Fruit fly (Drosophila melanogaster) whole organism, pupa: ENCODE measurements around the gene Lcp65Ag2.

Source experiments
- CG10348 ChIP-seq: fragments of 200-800 bp; sonication (Bioruptor generic); IDR thresholded peaks from 2 replicates; pipeline ENCODE4 v1.3.6; 2022; ENCODE audit warnings: missing biosample characterization, missing genetic modification characterization
- CG12605 ChIP-seq: fragments of 200-800 bp; sonication (Bioruptor generic); IDR thresholded peaks from 2 replicates; pipeline ENCODE4 v1.3.6; 2022; ENCODE audit warnings: missing biosample characterization, missing genetic modification characterization
- CG13204 ChIP-seq: fragments of 200-800 bp; sonication (Bioruptor generic); optimal IDR thresholded peaks from 2 replicates; lab custom pipeline; 2018; ENCODE audit warnings: missing biosample characterization, mild to moderate bottlenecking, missing genetic modification characterization, moderate library complexity
- CG14655 ChIP-seq: fragments of 200-800 bp; sonication (Bioruptor generic); optimal IDR thresholded peaks from 3 replicates; lab custom pipeline; 2017; ENCODE audit warnings: mild to moderate bottlenecking, missing biosample characterization, missing genetic modification reagents, missing genetic modification characterization
- CG15710 ChIP-seq: fragments of 200-800 bp; sonication (Bioruptor generic); optimal IDR thresholded peaks from 2 replicates; lab custom pipeline; 2018; ENCODE audit warnings: missing biosample characterization, mild to moderate bottlenecking, missing genetic modification characterization, moderate library complexity
- CG17806 ChIP-seq: fragments of 200-800 bp; sonication (Bioruptor generic); optimal IDR thresholded peaks from 2 replicates; lab custom pipeline; 2018; ENCODE audit warnings: missing biosample characterization, mild to moderate bottlenecking, missing genetic modification characterization, moderate library complexity
- CG32121 ChIP-seq: fragments of 200-800 bp; sonication (Bioruptor generic); IDR thresholded peaks from 2 replicates; pipeline ENCODE4 v1.3.6; 2022; ENCODE audit warnings: missing biosample characterization, missing genetic modification characterization
- CG34367 ChIP-seq: fragments of 200-800 bp; sonication (Bioruptor generic); optimal IDR thresholded peaks from 2 replicates; lab custom pipeline; 2018; ENCODE audit warnings: missing biosample characterization, mild to moderate bottlenecking, missing genetic modification characterization
- CG4496 ChIP-seq: fragments of 200-800 bp; sonication (Bioruptor generic); IDR thresholded peaks from 3 replicates; pipeline ENCODE4 v1.3.6; 2022; ENCODE audit warnings: missing biosample characterization, missing genetic modification characterization
- CG8159 ChIP-seq: fragments of 200-800 bp; sonication (Bioruptor generic); optimal IDR thresholded peaks from 3 replicates; lab custom pipeline; 2018; ENCODE audit warnings: missing biosample characterization, mild to moderate bottlenecking, missing genetic modification characterization, moderate library complexity
- CG8301 ChIP-seq: fragments of 200-800 bp; sonication (Bioruptor generic); optimal IDR thresholded peaks from 2 replicates; lab custom pipeline; 2018; ENCODE audit warnings: missing biosample characterization, mild to moderate bottlenecking, missing genetic modification characterization
- CG9948 ChIP-seq: fragments of 200-800 bp; sonication (Bioruptor generic); optimal IDR thresholded peaks from 2 replicates; lab custom pipeline; 2018; ENCODE audit warnings: missing biosample characterization, mild to moderate bottlenecking, missing genetic modification characterization, moderate library complexity
- Pif1A ChIP-seq: fragments of 200-800 bp; sonication (Bioruptor generic); optimal IDR thresholded peaks from 3 replicates; lab custom pipeline; 2016; ENCODE audit warnings: missing biosample characterization, missing genetic modification characterization
- Pif1B ChIP-seq: fragments of 200-800 bp; sonication (Bioruptor generic); optimal IDR thresholded peaks from 3 replicates; lab custom pipeline; 2016; ENCODE audit warnings: missing biosample characterization, missing genetic modification characterization
- Snoo ChIP-seq: fragments of 200-800 bp; sonication (Bioruptor generic); optimal IDR thresholded peaks from 3 replicates; lab custom pipeline; 2017; ENCODE audit warnings: missing biosample characterization, mild to moderate bottlenecking, missing genetic modification characterization, inconsistent platforms
- fd96Ca ChIP-seq: fragments of 200-800 bp; sonication (Bioruptor generic); IDR thresholded peaks from 3 replicates; pipeline ENCODE4 v1.3.6; 2022; ENCODE audit warnings: missing biosample characterization, missing genetic modification characterization

Gene Lcp65Ag2

dm6 chr3L:6084446-6084845 lies 48.9 kb downstream of the Lcp65Ag2 start:
- TF ChIP-seq CG10348 (GFP tag; lab: Robert Waterston, UW) (no peak), fd96Ca (no peak), CG34367 (tag; lab: Kevin White, UChicago) (peak; percentile 15), CG12605 (GFP tag; lab: Robert Waterston, UW) (peak; percentile 53), CG9948 (tag; lab: Kevin White, UChicago) (peak; percentile 62), CG8159 (peak; percentile 49), Snoo (tag; lab: Kevin White, UChicago) (no peak), CG32121 (peak; percentile 48; the same call in 1 of the 2 replicates), CG15710 (tag; lab: Kevin White, UChicago) (peak; percentile 39), Pif1A (GFP tag; lab: Kevin White, UChicago) (peak; percentile 6), CG8301 (tag; lab: Kevin White, UChicago) (peak; percentile 64), CG4496 (no peak; the same call in 2 of the 3 replicates), Pif1B (peak; percentile 10), CG17806 (tag; lab: Kevin White, UChicago) (peak; percentile 28), CG14655 (peak; percentile 67), CG13204 (GFP tag; lab: Kevin White, UChicago) (no peak)
- TF ChIP-seq, all 21 proteins: peak for 11
